Worm (Caenorhabditis elegans) whole organism, L3 larva: ENCODE measurements around the gene C44C10.9.
A peak's percentile ranks its signal among the peaks of the same experiment; 100 is the strongest.

Source experiments
- R02D3.7 ChIP-seq: fragments of 150-350 bp; optimal IDR thresholded peaks from 2 replicates; lab custom pipeline; 2014; ENCODE audit warnings: missing biosample characterization, missing genetic modification characterization
- aly-2 ChIP-seq: fragments of 150-350 bp; optimal IDR thresholded peaks from 2 replicates; lab custom pipeline; 2014; ENCODE audit warnings: missing biosample characterization, missing genetic modification characterization
- ceh-16 ChIP-seq: sonication (generic microtip); optimal IDR thresholded peaks from 2 replicates; lab custom pipeline; 2017; ENCODE audit warnings: missing biosample characterization, missing genetic modification characterization
- ceh-28 ChIP-seq: fragments of 150-350 bp; optimal IDR thresholded peaks from 2 replicates; lab custom pipeline; 2014; ENCODE audit warnings: missing biosample characterization, missing genetic modification reagents, missing genetic modification characterization
- ceh-82 ChIP-seq: fragments of 150-350 bp; optimal IDR thresholded peaks from 2 replicates; lab custom pipeline; 2014; ENCODE audit warnings: missing biosample characterization, missing genetic modification characterization
- ceh-9 ChIP-seq: sonication (generic microtip); optimal IDR thresholded peaks from 2 replicates; lab custom pipeline; 2018; ENCODE audit warnings: missing biosample characterization, missing genetic modification characterization
- egl-27 ChIP-seq: sonication (generic microtip); optimal IDR thresholded peaks from 4 replicates; lab custom pipeline; 2017; ENCODE audit warnings: missing biosample characterization, missing genetic modification reagents, missing genetic modification characterization
- egl-5 ChIP-seq: fragments of 150-350 bp; optimal IDR thresholded peaks from 2 replicates; lab custom pipeline; 2017; ENCODE audit warnings: missing biosample characterization, missing genetic modification reagents, missing genetic modification characterization, inconsistent platforms
- elt-1 ChIP-seq: fragments of 150-350 bp; optimal IDR thresholded peaks from 2 replicates; lab custom pipeline; 2014; ENCODE audit warnings: missing biosample characterization, missing genetic modification characterization
- elt-2 ChIP-seq: sonication (generic microtip); optimal IDR thresholded peaks from 2 replicates; lab custom pipeline; 2016; ENCODE audit warnings: missing genetic modification reagents, mild to moderate bottlenecking, missing genetic modification characterization, missing compliant biosample characterization
- elt-3 ChIP-seq, 3 experiments: fragments of 150-350 bp in 1 of 3; sonication (generic microtip) in 2 of 3; optimal IDR thresholded peaks; 2 replicates in 2 of 3; 4 replicates in 1 of 3; lab custom pipeline; 2014 to 2017; ENCODE audit warnings: missing biosample characterization in 3 of 3, missing genetic modification characterization in 3 of 3
- fkh-10 ChIP-seq: sonication (generic microtip); optimal IDR thresholded peaks from 2 replicates; lab custom pipeline; 2017; ENCODE audit warnings: missing biosample characterization, missing genetic modification reagents, missing genetic modification characterization
- fkh-2 ChIP-seq: fragments of 150-350 bp; optimal IDR thresholded peaks from 2 replicates; lab custom pipeline; 2014; ENCODE audit warnings: missing biosample characterization, missing genetic modification reagents, missing genetic modification characterization
- fos-1 ChIP-seq: fragments of 150-350 bp; optimal IDR thresholded peaks from 2 replicates; lab custom pipeline; 2014; ENCODE audit warnings: missing biosample characterization, missing genetic modification characterization
- hmg-11 ChIP-seq: sonication (generic microtip); optimal IDR thresholded peaks from 2 replicates; lab custom pipeline; 2016; ENCODE audit warnings: missing genetic modification characterization, missing compliant biosample characterization
- lin-15B ChIP-seq: fragments of 150-350 bp; optimal IDR thresholded peaks from 2 replicates; lab custom pipeline; 2014; ENCODE audit warnings: missing biosample characterization, missing genetic modification characterization
- lin-39 ChIP-seq: fragments of 150-350 bp; optimal IDR thresholded peaks from 2 replicates; lab custom pipeline; 2018; ENCODE audit warnings: missing biosample characterization, missing genetic modification reagents, missing genetic modification characterization
- lsy-12 ChIP-seq: sonication (generic microtip); optimal IDR thresholded peaks from 2 replicates; lab custom pipeline; 2016; ENCODE audit warnings: mild to moderate bottlenecking, missing genetic modification characterization, missing compliant biosample characterization
- mdl-1 ChIP-seq: fragments of 150-350 bp; optimal IDR thresholded peaks from 2 replicates; lab custom pipeline; 2014; ENCODE audit warnings: missing biosample characterization, missing genetic modification characterization
- mml-1 ChIP-seq: fragments of 150-350 bp; sonication (generic microtip); optimal IDR thresholded peaks from 3 replicates; lab custom pipeline; 2014; ENCODE audit warnings: missing biosample characterization, missing genetic modification characterization
- nfya-1 ChIP-seq: sonication (generic microtip); optimal IDR thresholded peaks from 2 replicates; lab custom pipeline; 2017; ENCODE audit warnings: missing genetic modification characterization, mild to moderate bottlenecking, missing compliant biosample characterization, antibody characterized with exemption, moderate library complexity; ENCODE audit not compliant: insufficient read depth
- nhr-11 ChIP-seq: fragments of 150-350 bp; optimal IDR thresholded peaks from 2 replicates; lab custom pipeline; 2014; ENCODE audit warnings: missing biosample characterization, missing genetic modification characterization
- nhr-23 ChIP-seq: fragments of 150-350 bp; optimal IDR thresholded peaks from 2 replicates; lab custom pipeline; 2014; ENCODE audit warnings: missing biosample characterization, missing genetic modification reagents, missing genetic modification characterization
- nhr-237 ChIP-seq: fragments of 150-350 bp; optimal IDR thresholded peaks from 2 replicates; lab custom pipeline; 2014; ENCODE audit warnings: missing biosample characterization, missing genetic modification characterization
- nhr-25 ChIP-seq: sonication (generic microtip); optimal IDR thresholded peaks from 2 replicates; lab custom pipeline; 2017; ENCODE audit warnings: missing biosample characterization, missing genetic modification characterization
- nhr-28 ChIP-seq: fragments of 150-350 bp; optimal IDR thresholded peaks from 2 replicates; lab custom pipeline; 2014; ENCODE audit warnings: missing biosample characterization, missing genetic modification characterization
- nhr-43 ChIP-seq: sonication (generic microtip); optimal IDR thresholded peaks from 2 replicates; lab custom pipeline; 2016; ENCODE audit warnings: mild to moderate bottlenecking, missing genetic modification characterization, missing compliant biosample characterization; ENCODE audit not compliant: poor library complexity, severe bottlenecking
- nhr-67 ChIP-seq: fragments of 150-350 bp; optimal IDR thresholded peaks from 2 replicates; lab custom pipeline; 2014; ENCODE audit warnings: missing biosample characterization, missing genetic modification characterization
- nhr-76 ChIP-seq: fragments of 150-350 bp; sonication (generic microtip); optimal IDR thresholded peaks from 5 replicates; lab custom pipeline; 2014; ENCODE audit warnings: missing biosample characterization, missing genetic modification characterization
- nhr-77 ChIP-seq: fragments of 150-350 bp; optimal IDR thresholded peaks from 2 replicates; lab custom pipeline; 2014; ENCODE audit warnings: missing biosample characterization, missing genetic modification characterization
- pha-4 ChIP-seq: fragments of 150-350 bp; optimal IDR thresholded peaks from 2 replicates; lab custom pipeline; 2014; ENCODE audit warnings: missing biosample characterization, missing genetic modification reagents, missing genetic modification characterization
- pqm-1 ChIP-seq: fragments of 150-350 bp; optimal IDR thresholded peaks from 2 replicates; lab custom pipeline; 2017; ENCODE audit warnings: missing biosample characterization, missing genetic modification characterization, inconsistent platforms
- sea-2 ChIP-seq: fragments of 150-350 bp; sonication (generic microtip); optimal IDR thresholded peaks from 4 replicates; lab custom pipeline; 2014; ENCODE audit warnings: missing biosample characterization, missing genetic modification reagents, missing genetic modification characterization
- skn-1 ChIP-seq: fragments of 150-350 bp; optimal IDR thresholded peaks from 2 replicates; lab custom pipeline; 2014; ENCODE audit warnings: missing biosample characterization, missing genetic modification characterization
- snpc-4 ChIP-seq: fragments of 150-350 bp; optimal IDR thresholded peaks from 2 replicates; lab custom pipeline; 2014; ENCODE audit warnings: missing biosample characterization, missing genetic modification characterization
- tbx-2 ChIP-seq: sonication (generic microtip); optimal IDR thresholded peaks from 2 replicates; lab custom pipeline; 2016; ENCODE audit warnings: mild to moderate bottlenecking, missing genetic modification characterization, missing compliant biosample characterization
- unc-39 ChIP-seq: sonication (generic microtip); optimal IDR thresholded peaks from 4 replicates; lab custom pipeline; 2017; ENCODE audit warnings: missing biosample characterization, missing genetic modification characterization
- unc-62 ChIP-seq: fragments of 150-350 bp; sonication (generic microtip); optimal IDR thresholded peaks from 4 replicates; lab custom pipeline; 2014; ENCODE audit warnings: missing biosample characterization, missing genetic modification reagents, missing genetic modification characterization
- ztf-11 ChIP-seq: fragments of 150-350 bp; optimal IDR thresholded peaks from 2 replicates; lab custom pipeline; 2014; ENCODE audit warnings: missing biosample characterization, missing genetic modification characterization
- ztf-4 ChIP-seq: fragments of 150-350 bp; optimal IDR thresholded peaks from 2 replicates; lab custom pipeline; 2014; ENCODE audit warnings: missing biosample characterization, missing genetic modification characterization

C44C10.9 gene

ce11 chrX:11723781-11724201 is 7.5 kb upstream of the C44C10.9 start, which contains the start of gene D1053.4:
Gene D1053.4, minus strand, starts transcription at chrX:11723800.
- no peak for TF ChIP-seq aly-2
- TF ChIP-seq pqm-1 (tag; lab: Kevin White, UChicago): peak; percentile 54
- no peak for TF ChIP-seq unc-62 (GFP tag; lab: Kevin White, UChicago)
- TF ChIP-seq elt-2: peak; percentile 87
- no peak for TF ChIP-seq nhr-25
- peak; percentile 80 for TF ChIP-seq pha-4 (tag; lab: Kevin White, UChicago)

DNA sequence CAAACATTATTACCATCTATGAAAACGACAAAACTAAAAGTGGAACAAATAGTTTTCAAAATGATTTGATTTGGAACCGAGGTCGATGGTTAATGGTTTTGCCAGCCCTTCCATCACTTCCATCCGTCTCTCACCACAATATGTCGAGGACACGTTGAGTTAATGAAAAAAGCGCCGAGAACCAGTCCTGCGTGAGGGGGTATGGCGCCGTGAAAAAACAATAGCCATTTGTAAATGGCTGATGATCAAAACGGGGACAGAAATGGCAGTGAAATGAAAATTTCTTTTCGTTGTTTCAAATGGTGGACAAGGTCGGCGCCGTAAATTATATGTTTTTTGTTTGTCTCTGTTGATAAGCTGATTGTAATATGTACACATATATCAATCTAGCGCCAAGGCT is 3.7 kb upstream of the C44C10.9 start:
- TF ChIP-seq nhr-25: peak; percentile 53
- TF ChIP-seq fos-1 (tag; lab: Kevin White, UChicago): no peak
- no peak for TF ChIP-seq nhr-43 (tag; lab: Kevin White, UChicago)

ce11 chrX:11718751-11719150 is 2.4 kb upstream of the C44C10.9 start:
- TF ChIP-seq ceh-82 (tag; lab: Kevin White, UChicago): no peak
- peak; percentile 58 for TF ChIP-seq pha-4 (tag; lab: Kevin White, UChicago)

DNA sequence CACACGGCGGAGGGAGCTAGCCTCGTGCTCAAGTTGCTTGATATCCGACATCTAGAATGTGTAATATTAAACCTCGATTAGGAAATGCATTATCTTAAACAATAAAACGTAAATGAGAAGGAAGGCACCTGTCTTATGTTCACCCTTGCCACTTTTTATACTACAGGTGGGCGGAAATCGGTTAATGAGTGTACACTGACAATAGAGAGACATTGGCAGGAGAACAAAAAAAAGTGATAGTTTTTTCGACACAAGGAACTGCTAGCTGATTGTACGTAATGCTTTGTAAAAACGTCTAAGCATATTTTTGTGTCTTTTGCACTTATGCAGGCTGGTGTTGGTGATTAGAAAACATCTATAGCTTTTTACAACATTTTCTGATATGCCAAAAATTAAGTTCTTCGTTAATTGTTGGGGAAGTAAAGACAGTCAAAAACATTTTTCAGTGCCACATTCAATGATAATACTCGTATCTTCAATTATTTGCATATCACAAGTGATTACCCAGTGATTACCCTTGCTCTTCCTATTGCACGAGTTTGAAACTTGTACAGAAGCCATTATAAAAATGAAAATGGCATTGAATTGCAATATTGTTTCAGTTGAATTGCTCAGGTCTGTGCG is 4.0 kb downstream of the C44C10.9 start, which contains the start of gene col-180:
TSS of gene col-180 (minus strand) at position 51 of the 624 bp plus-strand sequence.
- TF ChIP-seq nhr-67 (tag; lab: Kevin White, UChicago): no peak

DNA sequence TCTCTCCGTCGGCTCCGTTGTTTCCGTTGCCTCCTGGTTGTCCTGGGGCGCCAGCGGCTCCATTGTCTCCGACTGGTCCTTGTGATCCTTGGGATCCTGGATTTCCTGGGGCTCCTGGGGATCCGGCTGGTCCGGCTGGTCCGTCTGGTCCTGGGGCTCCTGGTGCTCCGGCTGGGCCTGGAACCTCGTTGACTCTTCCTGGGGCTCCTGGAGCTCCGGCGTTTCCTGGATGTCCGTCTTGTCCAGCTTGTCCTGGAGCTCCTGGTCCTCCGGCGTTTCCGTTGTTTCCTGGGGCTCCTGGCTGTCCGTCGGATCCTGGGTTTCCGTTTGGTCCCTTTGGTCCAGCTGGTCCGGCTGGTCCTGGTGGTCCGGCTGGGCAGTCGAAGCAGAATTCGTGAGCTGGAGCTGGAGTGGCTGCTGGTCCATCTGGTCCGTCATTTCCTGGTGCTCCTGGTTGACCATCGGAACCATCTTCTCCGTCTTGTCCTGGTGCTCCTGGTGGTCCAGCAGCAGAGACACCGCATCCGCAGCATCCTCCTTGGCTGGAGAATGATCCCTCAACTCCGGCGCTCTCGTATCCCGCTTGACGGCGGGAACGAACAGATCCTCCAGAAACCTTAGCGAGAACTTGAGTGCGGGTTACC is 4.8 kb downstream of the C44C10.9 start:
- no peak for TF ChIP-seq ceh-16 (tag; lab: Kevin White, UChicago)
- TF ChIP-seq unc-39 (tag; lab: Kevin White, UChicago): no peak
- TF ChIP-seq sea-2 (GFP tag; lab: Kevin White, UChicago): no peak
- TF ChIP-seq mml-1: no peak
- no peak for TF ChIP-seq tbx-2
- TF ChIP-seq ceh-82 (tag; lab: Kevin White, UChicago): no peak
- TF ChIP-seq hmg-11: no peak
- no peak for TF ChIP-seq nhr-28 (tag; lab: Kevin White, UChicago)
- no peak for TF ChIP-seq fkh-2 (tag; lab: Kevin White, UChicago)
- TF ChIP-seq nhr-25: no peak
- TF ChIP-seq egl-27: no peak
- no peak for TF ChIP-seq skn-1 (tag; lab: Kevin White, UChicago)
- TF ChIP-seq nhr-11 (tag; lab: Kevin White, UChicago): no peak
- TF ChIP-seq mdl-1 (tag; lab: Kevin White, UChicago): no peak
- no peak for TF ChIP-seq nhr-237
- TF ChIP-seq R02D3.7 (tag; lab: Kevin White, UChicago): no peak
- no peak for TF ChIP-seq aly-2
- no peak for TF ChIP-seq pha-4 (tag; lab: Kevin White, UChicago)
- TF ChIP-seq nhr-76 (tag; lab: Kevin White, UChicago): no peak
- TF ChIP-seq lin-15B (tag; lab: Kevin White, UChicago): no peak

- TF ChIP-seq lin-15B (tag; lab: Kevin White, UChicago) (no peak), nfya-1 (tag; lab: Kevin White, UChicago) (peak; percentile 65), nhr-25 (peak; percentile 49), unc-62 (GFP tag; lab: Kevin White, UChicago) (no peak), egl-5 (no peak), ceh-9 (tag; lab: Kevin White, UChicago) (no peak), ceh-16 (tag; lab: Kevin White, UChicago) (no peak), sea-2 (GFP tag; lab: Kevin White, UChicago) (no peak), ztf-11 (no peak), lin-39 (peak; percentile 39), ceh-28 (tag; lab: Kevin White, UChicago) (no peak), elt-2 (peak; percentile 81), nhr-67 (tag; lab: Kevin White, UChicago) (no peak), nhr-43 (tag; lab: Kevin White, UChicago) (no peak), elt-1 (tag; lab: Kevin White, UChicago) (no peak), elt-3 (tag; optimal IDR thresholded peaks at IDR 0.05; lab: Kevin White, UChicago) (no peak), ztf-4 (tag; lab: Kevin White, UChicago) (no peak), mdl-1 (tag; lab: Kevin White, UChicago) (no peak), nhr-77 (tag; lab: Kevin White, UChicago) (no peak), lsy-12 (tag; lab: Kevin White, UChicago) (no peak), pqm-1 (tag; lab: Kevin White, UChicago) (peak; percentile 87), hmg-11 (peak; percentile 15), ceh-82 (tag; lab: Kevin White, UChicago) (no peak), nhr-23 (tag; lab: Kevin White, UChicago) (peak; percentile 33), egl-27 (peak; percentile 17), fos-1 (tag; lab: Kevin White, UChicago) (no peak), fkh-10 (no peak), snpc-4 (tag; lab: Kevin White, UChicago) (no peak)
Observed at ce11 chrX:11710229-11710628, 6.1 kb downstream of the C44C10.9 start, which contains the start of gene C44C10.11. Gene C44C10.11, minus strand, starts transcription at chrX:11710343.
